Worm (Caenorhabditis elegans) whole organism, L2 larva: ENCODE results near the gene mix-1.

ENCODE experiments used
- aly-2 ChIP-seq: fragments of 150-350 bp; optimal IDR thresholded peaks from 2 replicates; lab custom pipeline; 2014; ENCODE audit warnings: missing biosample characterization, missing genetic modification characterization
- blmp-1 ChIP-seq: sonication (generic microtip); optimal IDR thresholded peaks from 2 replicates; lab custom pipeline; 2017; ENCODE audit warnings: missing genetic modification characterization, mild to moderate bottlenecking, missing compliant biosample characterization, antibody characterized with exemption, moderate library complexity; ENCODE audit not compliant: insufficient read depth
- lin-39 ChIP-seq: fragments of 150-350 bp; optimal IDR thresholded peaks from 2 replicates; lab custom pipeline; 2014; ENCODE audit warnings: missing biosample characterization, missing genetic modification reagents, missing genetic modification characterization
- nhr-12 ChIP-seq: fragments of 150-350 bp; optimal IDR thresholded peaks from 2 replicates; lab custom pipeline; 2014; ENCODE audit warnings: missing biosample characterization, missing genetic modification characterization
- zag-1 ChIP-seq: fragments of 150-350 bp; optimal IDR thresholded peaks from 2 replicates; lab custom pipeline; 2014; ENCODE audit warnings: missing biosample characterization, missing genetic modification characterization

ce11 chrII:10792611-10793010 is 31.4 kb upstream of the mix-1 start:
- TF ChIP-seq zag-1 (tag; lab: Kevin White, UChicago) (no peak), nhr-12 (tag; lab: Kevin White, UChicago) (no peak), aly-2 (tag; lab: Kevin White, UChicago) (no peak), blmp-1 (tag; lab: Kevin White, UChicago) (no peak), lin-39 (tag; lab: Kevin White, UChicago) (no peak)
